Fruit fly (Drosophila melanogaster): ENCODE measurements around the gene mib2.

dm6 chr2L:19053860-19054515 lies 19.7 kb downstream of the mib2 start, which contains the start of gene CG10492:
- TF ChIP-seq psq (optimal IDR thresholded peaks at IDR 0.05): no peak
- TF ChIP-seq Sin3A (optimal IDR thresholded peaks at IDR 0.05): no peak
- TF ChIP-seq ttk (optimal IDR thresholded peaks at IDR 0.05): no peak
- TF ChIP-seq insv (optimal IDR thresholded peaks at IDR 0.05): no peak
- TF ChIP-seq Myc (optimal IDR thresholded peaks at IDR 0.05): no peak
